Fruit fly (Drosophila melanogaster): ENCODE measurements around the gene Nbr.

The Nbr gene

dm6 chr2L:21163311-21163842 lies 494 bp upstream of the Nbr start, which contains the start of gene Noc2:
Noc2 (plus strand) TSS chr2L:21163641.
- TF ChIP-seq ewg (GFP tag; optimal IDR thresholded peaks at IDR 0.05) = peak; percentile 21
- no peak for TF ChIP-seq Neu2 (GFP tag; optimal IDR thresholded peaks at IDR 0.05; ENCODE audit: borderline replicate concordance)
- TF ChIP-seq sens (GFP tag) = peak; percentile 39
- no peak for TF ChIP-seq CG7556 (GFP tag; optimal IDR thresholded peaks at IDR 0.05)
- TF ChIP-seq NC2α (GFP tag; optimal IDR thresholded peaks at IDR 0.05) = no peak
- TF ChIP-seq Kr (GFP tag; optimal IDR thresholded peaks at IDR 0.05) = no peak
- TF ChIP-seq lbe (GFP tag; optimal IDR thresholded peaks at IDR 0.05) = no peak
- TF ChIP-seq Lim3 (GFP tag; IDR thresholded peaks at IDR 0.05) = no peak
- TF ChIP-seq E2f1 (GFP tag; IDR thresholded peaks at IDR 0.05) = peak; percentile 51
- no peak for TF ChIP-seq corto (GFP tag; optimal IDR thresholded peaks at IDR 0.05)
- TF ChIP-seq Doc3 (GFP tag; IDR thresholded peaks at IDR 0.05; ENCODE audit: partially characterized antibody) = no peak
- TF ChIP-seq Lpt (GFP tag; optimal IDR thresholded peaks at IDR 0.05) = no peak
- peak; percentile 55 for TF ChIP-seq Nf-YC (tag; optimal IDR thresholded peaks at IDR 0.05)
- no peak for TF ChIP-seq ERR (GFP tag; optimal IDR thresholded peaks at IDR 0.05)
- peak; percentile 77; the same call in 3 of the 4 replicates for TF ChIP-seq Gug (GFP tag; IDR thresholded peaks at IDR 0.05)
- peak; percentile 7 for TF ChIP-seq Dp (GFP tag; optimal IDR thresholded peaks at IDR 0.05)
- no peak for TF ChIP-seq CG6813 (GFP tag; optimal IDR thresholded peaks at IDR 0.05)
- TF ChIP-seq CG3838 (GFP tag; optimal IDR thresholded peaks at IDR 0.05) = no peak
- no peak for TF ChIP-seq D (optimal IDR thresholded peaks at IDR 0.05)
- peak; percentile 29 for TF ChIP-seq D (GFP tag; optimal IDR thresholded peaks at IDR 0.05)
- TF ChIP-seq exex (tag; optimal IDR thresholded peaks at IDR 0.05) = no peak
- no peak for TF ChIP-seq mld (GFP tag; IDR thresholded peaks at IDR 0.05; ENCODE audit: partially characterized antibody)
- peak; percentile 40 for TF ChIP-seq sug (tag; optimal IDR thresholded peaks at IDR 0.05)
- TF ChIP-seq mam (GFP tag; optimal IDR thresholded peaks at IDR 0.05) = peak; percentile 57
- TF ChIP-seq CG33213 (GFP tag; optimal IDR thresholded peaks at IDR 0.05) = peak; percentile 45
- no peak for TF ChIP-seq CG6791 (GFP tag; IDR thresholded peaks at IDR 0.05; ENCODE audit: partially characterized antibody)
- TF ChIP-seq abd-A (tag; optimal IDR thresholded peaks at IDR 0.05) = no peak
- no peak for TF ChIP-seq sr (GFP tag; IDR thresholded peaks at IDR 0.05)
- TF ChIP-seq CG14667 (GFP tag; IDR thresholded peaks at IDR 0.05) = peak; percentile 43
- peak; percentile 37 for TF ChIP-seq bcd (GFP tag; optimal IDR thresholded peaks at IDR 0.05)
- peak; percentile 54 for TF ChIP-seq CG3847 (GFP tag; IDR thresholded peaks at IDR 0.05)
- peak; percentile 51 for TF ChIP-seq pum (GFP tag; optimal IDR thresholded peaks at IDR 0.05)
- no peak for TF ChIP-seq CG12104 (GFP tag; optimal IDR thresholded peaks at IDR 0.05)
- TF ChIP-seq CG17802 (tag; optimal IDR thresholded peaks at IDR 0.05) = peak; percentile 27
- peak; percentile 43 for TF ChIP-seq esg (GFP tag; conservative IDR thresholded peaks at IDR 0.05)
- TF ChIP-seq ash1 (GFP tag; optimal IDR thresholded peaks at IDR 0.05) = no peak
- no peak; the same call in 1 of the 2 replicates for TF ChIP-seq Gsc (GFP tag; IDR thresholded peaks at IDR 0.05)
- no peak for TF ChIP-seq gcm2 (GFP tag; optimal IDR thresholded peaks at IDR 0.05)
- no peak for TF ChIP-seq D19B (GFP tag; optimal IDR thresholded peaks at IDR 0.05)
- TF ChIP-seq ab (GFP tag; optimal IDR thresholded peaks at IDR 0.05) = no peak
- peak; percentile 83 for TF ChIP-seq Sry-β (GFP tag; optimal IDR thresholded peaks at IDR 0.05)
- TF ChIP-seq dysf (GFP tag; IDR thresholded peaks at IDR 0.05) = peak; percentile 58
- no peak for TF ChIP-seq Dad (GFP tag; optimal IDR thresholded peaks at IDR 0.05)
- peak; percentile 44; the same call in 1 of the 2 replicates for TF ChIP-seq NFAT (GFP tag; IDR thresholded peaks at IDR 0.05)
- TF ChIP-seq CG10321 (GFP tag; IDR thresholded peaks at IDR 0.05) = no peak
- TF ChIP-seq aop (GFP tag; IDR thresholded peaks at IDR 0.05) = no peak
- TF ChIP-seq CG9727 (GFP tag; optimal IDR thresholded peaks at IDR 0.05) = peak; percentile 33
- TF ChIP-seq HLH3B (GFP tag; IDR thresholded peaks at IDR 0.05) = 0 out of 2 replicates have a peak, but pooled peaks have one; percentile 19
- TF ChIP-seq CG17568 (GFP tag; optimal IDR thresholded peaks at IDR 0.05) = no peak
- no peak for TF ChIP-seq CG6254 (GFP tag; optimal IDR thresholded peaks at IDR 0.05)
- TF ChIP-seq zen2 (GFP tag; IDR thresholded peaks at IDR 0.05; ENCODE audit: partially characterized antibody) = no peak
